Fruit fly (Drosophila melanogaster): ENCODE data around the gene CG15890.

Gene CG15890

dm6 chrX:14765737-14766253, at the start of gene CG15890:
TSS of gene CG15890 (minus strand) at chrX:14765787.
- no peak for TF ChIP-seq CG8478 (optimal IDR thresholded peaks at IDR 0.05)
- TF ChIP-seq CTCF (optimal IDR thresholded peaks at IDR 0.05), result no peak

dm6 chrX:14812239-14812638, 46.7 kb upstream of the CG15890 start:
- TF ChIP-seq CTCF (optimal IDR thresholded peaks at IDR 0.05) (no peak), CG8478 (optimal IDR thresholded peaks at IDR 0.05) (no peak)

dm6 chrX:14810433-14810832, 44.8 kb upstream of the CG15890 start:
- TF ChIP-seq CTCF (optimal IDR thresholded peaks at IDR 0.05) (no peak), CG8478 (optimal IDR thresholded peaks at IDR 0.05) (no peak)

dm6 chrX:14805646-14806045, 40.1 kb upstream of the CG15890 start:
- TF ChIP-seq CG8478 (optimal IDR thresholded peaks at IDR 0.05) (no peak), CTCF (optimal IDR thresholded peaks at IDR 0.05) (no peak)

- TF ChIP-seq CG8478 (optimal IDR thresholded peaks at IDR 0.05) (no peak), CTCF (optimal IDR thresholded peaks at IDR 0.05) (no peak)
Measured at dm6 chrX:14802611-14803110, 37.1 kb upstream of the CG15890 start.

dm6 chrX:14786451-14786850, 20.9 kb upstream of the CG15890 start, which contains the start of gene Ag5r:
TSS of gene Ag5r (minus strand) at chrX:14786551.
- TF ChIP-seq CG8478 (optimal IDR thresholded peaks at IDR 0.05) (no peak), CTCF (optimal IDR thresholded peaks at IDR 0.05) (no peak)

- no peak for TF ChIP-seq CG8478 (optimal IDR thresholded peaks at IDR 0.05)
- no peak for TF ChIP-seq CTCF (optimal IDR thresholded peaks at IDR 0.05)
Measured at dm6 chrX:14784002-14784568, 18.5 kb upstream of the CG15890 start, which contains the start of gene Ag5r2. TSS of gene Ag5r2 (minus strand) at chrX:14784052.

dm6 chrX:14776474-14776873, 10.9 kb upstream of the CG15890 start, which contains the start of gene CG5347:
TSS of gene CG5347 (plus strand) at chrX:14776774.
- TF ChIP-seq CG8478 (optimal IDR thresholded peaks at IDR 0.05) (no peak), CTCF (optimal IDR thresholded peaks at IDR 0.05) (no peak)

- TF ChIP-seq CG8478 (optimal IDR thresholded peaks at IDR 0.05) (no peak), CTCF (optimal IDR thresholded peaks at IDR 0.05) (no peak)
Measured at dm6 chrX:14775008-14775407, 9.4 kb upstream of the CG15890 start, which contains the start of gene CG5334. TSS of gene CG5334 (plus strand) at chrX:14775308.

- TF ChIP-seq CTCF (optimal IDR thresholded peaks at IDR 0.05) (no peak), CG8478 (optimal IDR thresholded peaks at IDR 0.05) (no peak)
Measured at dm6 chrX:14765024-14765423, 563 bp downstream of the CG15890 start.

dm6 chrX:14751162-14751561, 14.4 kb downstream of the CG15890 start:
- TF ChIP-seq CTCF (optimal IDR thresholded peaks at IDR 0.05), result no peak
- TF ChIP-seq CG8478 (optimal IDR thresholded peaks at IDR 0.05), result no peak

dm6 chrX:14750448-14750847, 15.1 kb downstream of the CG15890 start:
- TF ChIP-seq CTCF (optimal IDR thresholded peaks at IDR 0.05) (no peak), CG8478 (optimal IDR thresholded peaks at IDR 0.05) (no peak)

dm6 chrX:14749086-14749874, 16.3 kb downstream of the CG15890 start, which contains the start of gene NetB:
TSS of gene NetB (minus strand) at chrX:14749376.
- TF ChIP-seq CTCF (optimal IDR thresholded peaks at IDR 0.05) (no peak), CG8478 (optimal IDR thresholded peaks at IDR 0.05) (no peak)

- TF ChIP-seq CG8478 (optimal IDR thresholded peaks at IDR 0.05), result no peak
- no peak for TF ChIP-seq CTCF (optimal IDR thresholded peaks at IDR 0.05)
Measured at dm6 chrX:14743819-14744218, 21.8 kb downstream of the CG15890 start.

dm6 chrX:14738420-14738819, 27.2 kb downstream of the CG15890 start:
- no peak for TF ChIP-seq CTCF (optimal IDR thresholded peaks at IDR 0.05)
- TF ChIP-seq CG8478 (optimal IDR thresholded peaks at IDR 0.05), result no peak

dm6 chrX:14727580-14727979, 38.0 kb downstream of the CG15890 start:
- TF ChIP-seq CTCF (optimal IDR thresholded peaks at IDR 0.05), result no peak
- TF ChIP-seq CG8478 (optimal IDR thresholded peaks at IDR 0.05), result no peak

All from S2 (cell line).